Worm (Caenorhabditis elegans) whole organism, L1 larva: ENCODE data around the gene rps-1.

ENCODE experiments used
- alr-1 ChIP-seq: fragments of 200-800 bp; sonication (Bioruptor generic); optimal IDR thresholded peaks from 2 replicates; lab custom pipeline; 2018; ENCODE audit warnings: borderline replicate concordance, mild to moderate bottlenecking, missing genetic modification characterization, missing compliant biosample characterization
- aly-2 ChIP-seq: fragments of 150-350 bp; optimal IDR thresholded peaks from 2 replicates; lab custom pipeline; 2014; ENCODE audit warnings: missing biosample characterization, missing genetic modification characterization
- ama-1 ChIP-seq: fragments of 150-350 bp; optimal IDR thresholded peaks from 2 replicates; lab custom pipeline; 2014
- blmp-1 ChIP-seq: fragments of 150-350 bp; optimal IDR thresholded peaks from 2 replicates; lab custom pipeline; 2014; ENCODE audit warnings: missing biosample characterization, missing genetic modification characterization
- ceh-63 ChIP-seq: fragments of 200-800 bp; sonication (Bioruptor generic); optimal IDR thresholded peaks from 2 replicates; lab custom pipeline; 2018; ENCODE audit warnings: mild to moderate bottlenecking, missing genetic modification characterization, missing compliant biosample characterization
- efl-1 ChIP-seq, 4 experiments: fragments of 150-350 bp; optimal IDR thresholded peaks in 3 of 4; peaks in 1 of 4; 1 replicate in 1 of 4; 2 replicates in 3 of 4; lab custom pipeline; 2014; ENCODE audit warnings: missing biosample characterization in 2 of 4, missing genetic modification characterization in 2 of 4, missing genetic modification reagents in 2 of 4
- efl-3 ChIP-seq: fragments of 200-800 bp; sonication (Bioruptor generic); optimal IDR thresholded peaks from 2 replicates; lab custom pipeline; 2018; ENCODE audit warnings: mild to moderate bottlenecking, missing genetic modification characterization, missing compliant biosample characterization
- ets-5 ChIP-seq: fragments of 200-800 bp; sonication (Bioruptor generic); IDR thresholded peaks from 2 replicates; pipeline ENCODE4 v1.3.6; 2022; ENCODE audit warnings: missing genetic modification characterization, missing compliant biosample characterization
- irx-1 ChIP-seq: sonication (generic microtip); optimal IDR thresholded peaks from 2 replicates; lab custom pipeline; 2016; ENCODE audit warnings: missing genetic modification characterization, missing compliant biosample characterization
- isw-1 ChIP-seq: fragments of 200-800 bp; sonication (Bioruptor generic); IDR thresholded peaks from 2 replicates; pipeline ENCODE4 v1.3.6; 2022; ENCODE audit warnings: missing genetic modification characterization, missing compliant biosample characterization
- lin-14 ChIP-seq: fragments of 200-800 bp; sonication (Bioruptor generic); optimal IDR thresholded peaks from 2 replicates; lab custom pipeline; 2018; ENCODE audit warnings: mild to moderate bottlenecking, missing genetic modification characterization, moderate library complexity, missing compliant biosample characterization
- lsy-2 ChIP-seq, 2 experiments: fragments of 150-350 bp; optimal IDR thresholded peaks; 2 replicates each; lab custom pipeline; 2014; ENCODE audit warnings: missing biosample characterization in 2 of 2, missing genetic modification characterization in 2 of 2
- mdl-1 ChIP-seq, 2 experiments: fragments of 150-350 bp; optimal IDR thresholded peaks; 2 replicates each; lab custom pipeline; 2014 to 2017; ENCODE audit warnings: missing biosample characterization in 2 of 2, missing genetic modification characterization in 2 of 2, inconsistent platforms in 1 of 2
- nhr-11 ChIP-seq: fragments of 150-350 bp; optimal IDR thresholded peaks from 2 replicates; lab custom pipeline; 2014; ENCODE audit warnings: missing biosample characterization, missing genetic modification characterization
- nhr-19 ChIP-seq: fragments of 200-800 bp; sonication (Bioruptor generic); conservative IDR thresholded peaks from 2 replicates; pipeline ENCODE4 v1.3.6; 2022; ENCODE audit warnings: missing genetic modification characterization, missing compliant biosample characterization
- nhr-28 ChIP-seq: fragments of 150-350 bp; optimal IDR thresholded peaks from 2 replicates; lab custom pipeline; 2014; ENCODE audit warnings: missing biosample characterization, missing genetic modification characterization
- nhr-85 ChIP-seq: sonication (generic microtip); peaks from one replicate; lab custom pipeline; 2016; ENCODE audit warnings: missing genetic modification characterization, inconsistent platforms, missing compliant biosample characterization
- pax-3 ChIP-seq: fragments of 200-800 bp; sonication (Bioruptor generic); optimal IDR thresholded peaks from 2 replicates; lab custom pipeline; 2018; ENCODE audit warnings: mild to moderate bottlenecking, missing genetic modification characterization, moderate library complexity, missing compliant biosample characterization
- pqm-1 ChIP-seq: sonication (generic microtip); optimal IDR thresholded peaks from 3 replicates; lab custom pipeline; 2017; ENCODE audit warnings: missing biosample characterization, missing genetic modification characterization
- rnt-1 ChIP-seq: sonication (generic microtip); optimal IDR thresholded peaks from 2 replicates; lab custom pipeline; 2016; ENCODE audit warnings: mild to moderate bottlenecking, missing genetic modification characterization, moderate library complexity, missing compliant biosample characterization
- skn-1 ChIP-seq: fragments of 150-350 bp; optimal IDR thresholded peaks from 2 replicates; lab custom pipeline; 2014; ENCODE audit warnings: missing biosample characterization, missing genetic modification characterization
- sup-37 ChIP-seq: fragments of 200-800 bp; sonication (Bioruptor generic); optimal IDR thresholded peaks from 2 replicates; lab custom pipeline; 2018; ENCODE audit warnings: mild to moderate bottlenecking, missing genetic modification characterization, missing compliant biosample characterization
- tbx-2 ChIP-seq: sonication (generic microtip); optimal IDR thresholded peaks from 2 replicates; lab custom pipeline; 2016; ENCODE audit warnings: missing genetic modification characterization, missing compliant biosample characterization
- unc-130 ChIP-seq: fragments of 150-350 bp; optimal IDR thresholded peaks from 2 replicates; lab custom pipeline; 2017; ENCODE audit warnings: missing biosample characterization, missing genetic modification characterization, inconsistent platforms
- unc-30 ChIP-seq: sonication (generic microtip); optimal IDR thresholded peaks from 2 replicates; lab custom pipeline; 2017; ENCODE audit warnings: missing biosample characterization, missing genetic modification characterization
- unc-62 ChIP-seq: fragments of 150-350 bp; optimal IDR thresholded peaks from 2 replicates; lab custom pipeline; 2014; ENCODE audit warnings: missing biosample characterization, missing genetic modification reagents, missing genetic modification characterization
- unc-86 ChIP-seq: sonication (generic microtip); optimal IDR thresholded peaks from 2 replicates; lab custom pipeline; 2016; ENCODE audit warnings: missing genetic modification characterization, missing compliant biosample characterization
- vab-15 ChIP-seq: sonication (generic microtip); optimal IDR thresholded peaks from 2 replicates; lab custom pipeline; 2017; ENCODE audit warnings: missing genotype, mild to moderate bottlenecking, missing genetic modification characterization, missing compliant biosample characterization
- zag-1 ChIP-seq: fragments of 150-350 bp; optimal IDR thresholded peaks from 2 replicates; lab custom pipeline; 2014; ENCODE audit warnings: missing biosample characterization, missing genetic modification characterization
- zip-4 ChIP-seq: fragments of 200-800 bp; sonication (Bioruptor generic); optimal IDR thresholded peaks from 2 replicates; lab custom pipeline; 2018; ENCODE audit warnings: mild to moderate bottlenecking, missing genetic modification characterization, moderate library complexity, missing compliant biosample characterization
- ztf-4 ChIP-seq: fragments of 150-350 bp; optimal IDR thresholded peaks from 2 replicates; lab custom pipeline; 2014; ENCODE audit warnings: missing biosample characterization, missing genetic modification characterization

rps-1 gene

ce11 chrIII:4520057-4520456 is 44.3 kb downstream of the rps-1 start, which contains the start of gene cdh-4:
TSS of gene cdh-4 (plus strand) at chrIII:4520357.
- no peak for TF ChIP-seq efl-3
- no peak for TF ChIP-seq skn-1
- no peak for TF ChIP-seq tbx-2
- TF ChIP-seq efl-1 (optimal IDR thresholded peaks at IDR 0.05; lab: Kevin White, UChicago): no peak
- TF ChIP-seq efl-1 (GFP tag; optimal IDR thresholded peaks at IDR 0.05 in 1 of 2; lab: Kevin White, UChicago): no peak
- no peak for TF ChIP-seq pax-3 (tag; lab: Kevin White, UChicago)
- no peak for TF ChIP-seq aly-2 (tag; lab: Kevin White, UChicago)
- TF ChIP-seq unc-86 (tag; lab: Kevin White, UChicago): no peak
- TF ChIP-seq unc-30 (tag; lab: Kevin White, UChicago): no peak
- no peak for TF ChIP-seq ama-1 (lab: Kevin White, UChicago)
- no peak for TF ChIP-seq irx-1
- TF ChIP-seq, all 84 proteins: peak for 0

- no peak for TF ChIP-seq zip-4
- peak; percentile 27 for TF ChIP-seq lin-14 (GFP tag; lab: Kevin White, UChicago)
- TF ChIP-seq, all 84 proteins: peak for 1
These were observed 47.7 kb downstream of the rps-1 start for ce11 chrIII:4523411-4523810.

- TF ChIP-seq nhr-11 (no peak), mdl-1 (tag; optimal IDR thresholded peaks at IDR 0.05; lab: Kevin White, UChicago) (no peak), lsy-2 (tag; optimal IDR thresholded peaks at IDR 0.05; lab: Kevin White, UChicago) (no peak), ztf-4 (tag; lab: Kevin White, UChicago) (no peak), unc-86 (tag; lab: Kevin White, UChicago) (no peak), sup-37 (no peak), efl-3 (no peak), lin-14 (GFP tag; lab: Kevin White, UChicago) (no peak), unc-62 (GFP tag; lab: Kevin White, UChicago) (no peak)
- TF ChIP-seq, all 84 proteins: peak for 0
These were observed 48.4 kb downstream of the rps-1 start for ce11 chrIII:4524071-4524470.

- TF ChIP-seq blmp-1 (no peak), zag-1 (tag; lab: Kevin White, UChicago) (no peak), nhr-28 (tag; lab: Kevin White, UChicago) (no peak), ceh-63 (GFP tag; lab: Kevin White, UChicago) (no peak), ets-5 (no peak), nhr-19 (GFP tag; lab: Robert Waterston, UW) (no peak), isw-1 (GFP tag; lab: Robert Waterston, UW) (no peak), irx-1 (no peak), unc-130 (tag; lab: Kevin White, UChicago) (no peak), tbx-2 (no peak), alr-1 (tag; lab: Kevin White, UChicago) (no peak), nhr-85 (tag; lab: Kevin White, UChicago) (no peak), pax-3 (tag; lab: Kevin White, UChicago) (no peak), pqm-1 (tag; lab: Kevin White, UChicago) (no peak), vab-15 (tag; lab: Kevin White, UChicago) (no peak), rnt-1 (tag; lab: Kevin White, UChicago) (no peak)
These were observed 50.3 kb downstream of the rps-1 start for ce11 chrIII:4525998-4526397.
